Worm (Caenorhabditis elegans): ENCODE measurements around the gene K02D10.8.

Gene K02D10.8

ce11 chrIII:8782080-8782479 lies 4.1 kb upstream of the K02D10.8 start:
- TF ChIP-seq sem-4 (tag; optimal IDR thresholded peaks at IDR 0.05) (no peak), elt-3 (tag; optimal IDR thresholded peaks at IDR 0.05) (no peak), aly-2 (tag; optimal IDR thresholded peaks at IDR 0.05) (no peak), nhr-77 (tag; optimal IDR thresholded peaks at IDR 0.05) (no peak), ceh-16 (tag; optimal IDR thresholded peaks at IDR 0.05) (no peak), lsy-2 (tag; optimal IDR thresholded peaks at IDR 0.05) (peak in 1 of 2 experiments; percentile 31), zag-1 (tag; optimal IDR thresholded peaks at IDR 0.05) (no peak), lin-13 (GFP tag; optimal IDR thresholded peaks at IDR 0.05) (no peak), snpc-4 (tag; optimal IDR thresholded peaks at IDR 0.05) (no peak), unc-39 (tag; optimal IDR thresholded peaks at IDR 0.05) (no peak), nhr-129 (tag; optimal IDR thresholded peaks at IDR 0.05) (peak; percentile 36), unc-55 (GFP tag; optimal IDR thresholded peaks at IDR 0.05) (peak; percentile 9), sma-9 (GFP tag; optimal IDR thresholded peaks at IDR 0.05) (no peak), sma-9 (tag; optimal IDR thresholded peaks at IDR 0.05) (no peak), C34F6.9 (tag; optimal IDR thresholded peaks at IDR 0.05) (peak; percentile 22), alr-1 (tag; optimal IDR thresholded peaks at IDR 0.05) (no peak), F13H6.1 (tag; optimal IDR thresholded peaks at IDR 0.05) (peak; percentile 38), mdl-1 (tag; optimal IDR thresholded peaks at IDR 0.05) (peak in 1 of 2 experiments; percentile 15), lin-11 (tag; optimal IDR thresholded peaks at IDR 0.05) (no peak), ztf-1 (GFP tag; conservative IDR thresholded peaks at IDR 0.05) (no peak)

ce11 chrIII:8782744-8783143 lies 3.4 kb upstream of the K02D10.8 start:
- TF ChIP-seq nhr-21 (tag; optimal IDR thresholded peaks at IDR 0.05) = no peak
- TF ChIP-seq mab-5 (tag; optimal IDR thresholded peaks at IDR 0.05) = no peak
- no peak for TF ChIP-seq nhr-12 (tag; optimal IDR thresholded peaks at IDR 0.05)
- TF ChIP-seq R02D3.7 (tag; optimal IDR thresholded peaks at IDR 0.05) = no peak
- peak; percentile 7 for TF ChIP-seq skn-1 (tag; optimal IDR thresholded peaks at IDR 0.05)
- peak; percentile 47 for TF ChIP-seq nhr-129 (tag; optimal IDR thresholded peaks at IDR 0.05)
- TF ChIP-seq nhr-11 (tag; optimal IDR thresholded peaks at IDR 0.05) = no peak
- TF ChIP-seq sem-4 (tag; optimal IDR thresholded peaks at IDR 0.05) = no peak
- no peak for TF ChIP-seq alr-1 (tag; optimal IDR thresholded peaks at IDR 0.05)
- no peak for TF ChIP-seq egl-27 (tag; optimal IDR thresholded peaks at IDR 0.05)
- TF ChIP-seq ztf-1 (GFP tag; conservative IDR thresholded peaks at IDR 0.05) = no peak
- no peak for TF ChIP-seq sma-3 (GFP tag; optimal IDR thresholded peaks at IDR 0.05)
- TF ChIP-seq crh-2 (tag; optimal IDR thresholded peaks at IDR 0.05) = peak; percentile 67
- TF ChIP-seq mdl-1 (tag; optimal IDR thresholded peaks at IDR 0.05) = no peak
- TF ChIP-seq nhr-237 (tag; optimal IDR thresholded peaks at IDR 0.05) = no peak
- TF ChIP-seq blmp-1 (tag; optimal IDR thresholded peaks at IDR 0.05; ENCODE audit: insufficient read depth) = no peak
- TF ChIP-seq Y55F3AM.14 (GFP tag; optimal IDR thresholded peaks at IDR 0.05) = no peak
- no peak for TF ChIP-seq ceh-82 (tag; optimal IDR thresholded peaks at IDR 0.05)
- TF ChIP-seq nhr-23 (tag; optimal IDR thresholded peaks at IDR 0.05) = no peak
- no peak for TF ChIP-seq unc-55 (GFP tag; optimal IDR thresholded peaks at IDR 0.05)
- no peak for TF ChIP-seq snpc-4 (tag; optimal IDR thresholded peaks at IDR 0.05)
- TF ChIP-seq lin-11 (tag; optimal IDR thresholded peaks at IDR 0.05) = no peak
- TF ChIP-seq unc-39 (tag; optimal IDR thresholded peaks at IDR 0.05) = no peak
- TF ChIP-seq mbf-1 (tag; optimal IDR thresholded peaks at IDR 0.05) = no peak
- no peak for TF ChIP-seq ceh-16 (tag; optimal IDR thresholded peaks at IDR 0.05)
- TF ChIP-seq nhr-25 (tag; optimal IDR thresholded peaks at IDR 0.05) = peak; percentile 51
- TF ChIP-seq zag-1 (tag; optimal IDR thresholded peaks at IDR 0.05) = no peak
- no peak for TF ChIP-seq elt-3 (tag; optimal IDR thresholded peaks at IDR 0.05)
- TF ChIP-seq ztf-11 (tag; optimal IDR thresholded peaks at IDR 0.05) = no peak
- TF ChIP-seq sma-9 (GFP tag; optimal IDR thresholded peaks at IDR 0.05) = peak; percentile 67
- no peak for TF ChIP-seq sma-9 (tag; optimal IDR thresholded peaks at IDR 0.05)
- no peak for TF ChIP-seq unc-62 (GFP tag; optimal IDR thresholded peaks at IDR 0.05)
- TF ChIP-seq nhr-6 (tag; optimal IDR thresholded peaks at IDR 0.05) = no peak
- peak; percentile 10 for TF ChIP-seq F13H6.1 (tag; optimal IDR thresholded peaks at IDR 0.05)
- TF ChIP-seq lin-39 (tag; optimal IDR thresholded peaks at IDR 0.05) = no peak
- TF ChIP-seq lsy-2 (tag; optimal IDR thresholded peaks at IDR 0.05) = peak in 1 of 2 experiments; percentile 4
- TF ChIP-seq nhr-77 (tag; optimal IDR thresholded peaks at IDR 0.05) = no peak
- TF ChIP-seq ZK546.5 (tag; optimal IDR thresholded peaks at IDR 0.05) = no peak
- TF ChIP-seq ama-1 (optimal IDR thresholded peaks at IDR 0.05) = no peak
- no peak for TF ChIP-seq C34F6.9 (tag; optimal IDR thresholded peaks at IDR 0.05)
- TF ChIP-seq fos-1 (tag; optimal IDR thresholded peaks at IDR 0.05) = peak; percentile 60
- no peak for TF ChIP-seq lin-13 (GFP tag; optimal IDR thresholded peaks at IDR 0.05)
- TF ChIP-seq peb-1 (tag; optimal IDR thresholded peaks at IDR 0.05) = no peak
- TF ChIP-seq gmeb-1 (tag; optimal IDR thresholded peaks at IDR 0.05) = no peak
- no peak for TF ChIP-seq ztf-4 (tag; optimal IDR thresholded peaks at IDR 0.05)
- TF ChIP-seq dmd-4 (tag; optimal IDR thresholded peaks at IDR 0.05) = no peak
- no peak for TF ChIP-seq nhr-10 (tag; optimal IDR thresholded peaks at IDR 0.05)
- TF ChIP-seq elt-1 (tag; optimal IDR thresholded peaks at IDR 0.05) = no peak
- no peak for TF ChIP-seq aly-2 (tag; optimal IDR thresholded peaks at IDR 0.05)

Measured in whole organism, L2 larva.